Worm (Caenorhabditis elegans): ENCODE data around the gene F36H5.9.
"Not testable (repeated sequence)": the region's sequence is repeated elsewhere in the genome, so short reads cannot be mapped to it uniquely, and the experiment has no call there.

The F36H5.9 gene

ce11 chrII:1784799-1785198 is 31.9 kb upstream of the F36H5.9 start, which contains the start of gene C08F1.11:
C08F1.11 (minus strand) TSS chrII:1784899.
- TF ChIP-seq lsy-2 (tag; optimal IDR thresholded peaks at IDR 0.05): no peak
- TF ChIP-seq lin-15B (tag; optimal IDR thresholded peaks at IDR 0.05): no peak
- TF ChIP-seq zfp-2 (tag; optimal IDR thresholded peaks at IDR 0.05): no peak
- TF ChIP-seq tra-1 (GFP tag; IDR thresholded peaks at IDR 0.05): no peak
- TF ChIP-seq hlh-30 (tag; optimal IDR thresholded peaks at IDR 0.05; ENCODE audit: insufficient read depth): no peak
- TF ChIP-seq ceh-62 (tag; optimal IDR thresholded peaks at IDR 0.05): no peak
- TF ChIP-seq nhr-42 (GFP tag; IDR thresholded peaks at IDR 0.05): no peak
- TF ChIP-seq nhr-111 (GFP tag; optimal IDR thresholded peaks at IDR 0.05): no peak
- TF ChIP-seq nhr-25 (tag; optimal IDR thresholded peaks at IDR 0.05; ENCODE audit: borderline replicate concordance, insufficient read depth): no peak
- no peak for TF ChIP-seq nhr-28 (tag; optimal IDR thresholded peaks at IDR 0.05)

ce11 chrII:1782474-1782873 is 29.6 kb upstream of the F36H5.9 start, which contains the start of gene math-4:
math-4 (minus strand) TSS chrII:1782574.
- TF ChIP-seq ceh-32 (tag; optimal IDR thresholded peaks at IDR 0.05; ENCODE audit: poor library complexity) (no peak), aly-2 (tag; optimal IDR thresholded peaks at IDR 0.05) (no peak)

DNA sequence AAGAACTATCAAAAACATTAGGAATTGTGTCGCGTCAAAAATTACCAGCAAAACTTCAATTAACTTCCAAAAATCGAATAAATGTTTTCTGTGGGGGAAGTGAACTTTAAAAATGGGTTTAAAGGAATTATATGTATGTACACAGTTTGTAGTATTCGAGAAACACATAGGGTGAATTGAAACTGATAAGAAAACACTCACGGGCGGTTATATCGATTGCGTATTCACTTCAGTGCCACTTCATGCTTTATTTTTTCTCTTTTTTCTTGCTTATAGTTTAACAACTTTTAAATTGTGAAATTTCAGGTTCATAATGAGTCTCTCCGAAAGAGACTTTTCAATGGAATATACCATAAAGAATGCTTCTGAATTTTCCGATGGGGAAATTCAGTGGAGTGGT is 22.3 kb upstream of the F36H5.9 start, which contains the start of gene F36H5.14:
F36H5.14 (plus strand) TSS at position 301 of the 400 bp plus-strand sequence.
- not testable (repeated sequence) for TF ChIP-seq lin-38 (GFP tag; IDR thresholded peaks at IDR 0.05); ztf-7 (tag; optimal IDR thresholded peaks at IDR 0.05); zfp-3 (GFP tag; conservative IDR thresholded peaks at IDR 0.05)

DNA sequence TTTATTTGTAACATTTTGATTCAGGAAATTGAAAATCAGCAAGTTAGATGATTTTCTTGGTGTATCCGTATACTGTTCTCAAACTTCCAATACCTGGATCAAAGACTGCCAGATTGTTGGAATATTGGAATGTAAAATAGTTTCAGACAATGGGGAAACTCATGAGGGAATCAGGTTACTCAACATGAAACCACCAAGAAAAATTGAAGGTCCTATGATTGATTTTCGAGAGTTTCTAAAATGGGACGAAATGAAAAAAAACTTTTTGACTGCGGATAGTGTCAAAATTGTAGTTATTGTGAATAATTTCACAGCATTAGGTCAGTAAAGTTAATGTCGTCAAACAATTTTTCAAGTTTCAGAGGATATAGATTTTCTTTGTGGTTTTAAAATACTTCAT is 18.9 kb upstream of the F36H5.9 start, which contains the start of gene math-3:
math-3 (plus strand) TSS at position 301 of the 400 bp plus-strand sequence.
- TF ChIP-seq madf-9 (GFP tag; conservative IDR thresholded peaks at IDR 0.05): no peak
- no peak for TF ChIP-seq F26F4.8 (GFP tag; conservative IDR thresholded peaks at IDR 0.05)
- TF ChIP-seq mes-2 (tag; optimal IDR thresholded peaks at IDR 0.05; ENCODE audit: poor library complexity, severe bottlenecking): no peak
- no peak for TF ChIP-seq hlh-30 (tag; optimal IDR thresholded peaks at IDR 0.05; ENCODE audit: insufficient read depth)
- TF ChIP-seq duxl-1 (tag; optimal IDR thresholded peaks at IDR 0.05; ENCODE audit: poor library complexity): no peak
- peak in 1 of 2 experiments; percentile 46 for TF ChIP-seq unc-62 (GFP tag; optimal IDR thresholded peaks at IDR 0.05 in 1 of 2)
- no peak for TF ChIP-seq unc-62 (tag; optimal IDR thresholded peaks at IDR 0.05)
- TF ChIP-seq T20F7.1 (GFP tag; optimal IDR thresholded peaks at IDR 0.05): no peak
- TF ChIP-seq snpc-4 (tag; optimal IDR thresholded peaks at IDR 0.05): no peak

- TF ChIP-seq saeg-2 (GFP tag; IDR thresholded peaks at IDR 0.05); zip-2 (tag; optimal IDR thresholded peaks at IDR 0.05); madf-9 (GFP tag; conservative IDR thresholded peaks at IDR 0.05): not testable (repeated sequence)
Observed at ce11 chrII:1771347-1771746, 18.5 kb upstream of the F36H5.9 start, which contains the start of gene math-26. math-26 (plus strand) TSS chrII:1771647.

DNA sequence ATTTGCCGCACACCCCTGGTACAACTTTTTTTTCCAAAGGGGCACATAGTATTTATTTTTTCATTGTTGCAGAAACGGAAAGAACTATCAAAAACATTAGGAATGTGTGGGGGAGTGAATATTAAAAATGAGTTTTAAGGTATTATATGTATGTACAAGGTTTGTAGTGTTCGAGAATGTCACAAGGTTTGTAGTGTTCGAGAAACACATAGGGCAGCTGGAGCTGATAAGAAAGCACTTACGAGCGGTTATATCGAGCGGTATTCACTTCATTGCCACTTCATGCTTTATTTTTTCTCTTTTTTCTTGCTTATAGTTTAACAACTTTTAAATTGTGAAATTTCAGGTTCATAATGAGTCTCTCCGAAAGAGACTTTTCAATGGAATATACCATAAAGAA is 14.6 kb upstream of the F36H5.9 start:
- TF ChIP-seq pqm-1 (tag; optimal IDR thresholded peaks at IDR 0.05) (peak; percentile 66), daf-16 (tag; optimal IDR thresholded peaks at IDR 0.05) (peak; percentile 57), dmd-6 (GFP tag; IDR thresholded peaks at IDR 0.05) (0 out of 2 replicates have a peak, but pooled peaks have one; percentile 19), hlh-11 (tag; optimal IDR thresholded peaks at IDR 0.05) (peak; percentile 58), nhr-28 (tag; optimal IDR thresholded peaks at IDR 0.05) (peak; percentile 95), aha-1 (tag) (peak; percentile 15), php-3 (GFP tag; IDR thresholded peaks at IDR 0.05) (peak; percentile 37; the same call in 1 of the 2 replicates)
- TF ChIP-seq daf-16 (GFP tag; optimal IDR thresholded peaks at IDR 0.05): not testable (repeated sequence)
